Fruit fly (Drosophila melanogaster): Measurements from ENCODE around the gene Culd.

Culd gene

DNA sequence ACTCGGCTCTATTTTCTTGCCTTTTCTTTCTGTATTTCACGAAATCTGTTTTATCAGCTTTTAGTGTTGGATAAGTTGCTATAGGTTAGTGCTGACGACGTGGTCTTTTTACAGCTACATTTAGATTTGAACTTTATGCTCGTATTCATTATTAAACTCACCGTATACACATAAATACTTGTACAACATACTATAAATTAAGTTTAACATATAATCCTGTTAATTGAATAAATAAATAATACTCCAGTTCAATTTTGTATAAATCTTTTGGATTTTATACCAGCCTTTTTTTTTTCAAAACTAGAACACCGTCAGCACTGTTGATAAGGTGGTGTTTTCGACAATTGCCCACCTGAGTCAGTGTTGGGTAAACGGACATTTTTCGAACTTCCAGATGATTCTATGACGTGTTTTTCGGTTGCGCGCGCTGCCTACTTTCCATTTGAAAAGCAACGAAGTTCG lies 47.2 kb downstream of the Culd start, which contains the start of gene BI-1 (continued):
- TF ChIP-seq sim (GFP tag; IDR thresholded peaks at IDR 0.05) = no peak
- TF ChIP-seq unc-4 (GFP tag; IDR thresholded peaks at IDR 0.05; ENCODE audit: partially characterized antibody) = no peak
- TF ChIP-seq chif (GFP tag; optimal IDR thresholded peaks at IDR 0.05) = peak in 1 of 2 experiments; percentile 0
- TF ChIP-seq CG31365 (tag; optimal IDR thresholded peaks at IDR 0.05) = no peak
- no peak for TF ChIP-seq gsb (GFP tag; IDR thresholded peaks at IDR 0.05)
- TF ChIP-seq Hmx (GFP tag; optimal IDR thresholded peaks at IDR 0.05) = peak; percentile 30
- no peak for TF ChIP-seq CkIIα-i1 (GFP tag; IDR thresholded peaks at IDR 0.05)
- peak; percentile 27 for TF ChIP-seq bab2 (GFP tag; optimal IDR thresholded peaks at IDR 0.05)
- peak; percentile 29 for TF ChIP-seq maf-S (GFP tag; optimal IDR thresholded peaks at IDR 0.05)
- no peak for TF ChIP-seq CG17802 (tag; optimal IDR thresholded peaks at IDR 0.05)
- no peak for TF ChIP-seq wdn (GFP tag; IDR thresholded peaks at IDR 0.05)
- peak; percentile 84 for TF ChIP-seq CoRest (tag; optimal IDR thresholded peaks at IDR 0.05)
- TF ChIP-seq CG4707 (GFP tag; optimal IDR thresholded peaks at IDR 0.05) = no peak
- TF ChIP-seq shn (GFP tag; optimal IDR thresholded peaks at IDR 0.05) = no peak
- TF ChIP-seq HLH54F (GFP tag; optimal IDR thresholded peaks at IDR 0.05) = peak; percentile 38
- TF ChIP-seq CG15011 (GFP tag; optimal IDR thresholded peaks at IDR 0.05) = no peak
- TF ChIP-seq kah (GFP tag; optimal IDR thresholded peaks at IDR 0.05) = peak; percentile 70
- no peak for TF ChIP-seq en (GFP tag; optimal IDR thresholded peaks at IDR 0.05)
- TF ChIP-seq Hey (tag; optimal IDR thresholded peaks at IDR 0.05) = no peak
- TF ChIP-seq Kr (GFP tag; optimal IDR thresholded peaks at IDR 0.05) = no peak
- peak; percentile 94 for TF ChIP-seq Ets65A (GFP tag)
- TF ChIP-seq cg (GFP tag; optimal IDR thresholded peaks at IDR 0.05) = no peak
- peak; percentile 73 for TF ChIP-seq HmgZ (tag; optimal IDR thresholded peaks at IDR 0.05)
- no peak for TF ChIP-seq CG8281 (tag; optimal IDR thresholded peaks at IDR 0.05)
- peak; percentile 66 for TF ChIP-seq CG4820 (GFP tag; optimal IDR thresholded peaks at IDR 0.05)
- peak; percentile 63 for TF ChIP-seq CG4617 (GFP tag; optimal IDR thresholded peaks at IDR 0.05; ENCODE audit: borderline replicate concordance)
- TF ChIP-seq CG12942 (GFP tag; optimal IDR thresholded peaks at IDR 0.05) = peak; percentile 36
- no peak for TF ChIP-seq CG5180 (GFP tag; optimal IDR thresholded peaks at IDR 0.05)
- TF ChIP-seq CG11456 (GFP tag; IDR thresholded peaks at IDR 0.05) = no peak
- TF ChIP-seq lmd (GFP tag; IDR thresholded peaks at IDR 0.05) = peak; percentile 54; the same call in 1 of the 2 replicates
- TF ChIP-seq CG3838 (GFP tag; optimal IDR thresholded peaks at IDR 0.05) = no peak
- 0 out of 3 replicates have a peak, but pooled peaks have one; percentile 17 for TF ChIP-seq ci (GFP tag; IDR thresholded peaks at IDR 0.05)
- TF ChIP-seq Dek (tag; optimal IDR thresholded peaks at IDR 0.05) = peak; percentile 69
- no peak for TF ChIP-seq Dll (GFP tag; IDR thresholded peaks at IDR 0.05; ENCODE audit: partially characterized antibody)
- peak; percentile 81 for TF ChIP-seq CG18599 (GFP tag; optimal IDR thresholded peaks at IDR 0.05)
- no peak for TF ChIP-seq CG11398 (GFP tag; optimal IDR thresholded peaks at IDR 0.05)
- TF ChIP-seq Spps (tag; optimal IDR thresholded peaks at IDR 0.05) = no peak
- TF ChIP-seq CG14710 (tag; optimal IDR thresholded peaks at IDR 0.05) = peak; percentile 82
- no peak for TF ChIP-seq hb (GFP tag; IDR thresholded peaks at IDR 0.05; ENCODE audit: partially characterized antibody)
- no peak for TF ChIP-seq CG15269 (tag; optimal IDR thresholded peaks at IDR 0.05)
- TF ChIP-seq hbn (GFP tag; IDR thresholded peaks at IDR 0.05; ENCODE audit: partially characterized antibody) = 0 out of 2 replicates have a peak, but pooled peaks have one; percentile 16
- TF ChIP-seq CG5953 (GFP tag; IDR thresholded peaks at IDR 0.05) = no peak
- TF ChIP-seq gsb-n (tag; optimal IDR thresholded peaks at IDR 0.05) = no peak
- TF ChIP-seq fd3F (GFP tag; optimal IDR thresholded peaks at IDR 0.05) = peak; percentile 35
- TF ChIP-seq lab (GFP tag; optimal IDR thresholded peaks at IDR 0.05) = peak; percentile 83
- TF ChIP-seq CG13296 (GFP tag; optimal IDR thresholded peaks at IDR 0.05) = no peak
- peak; percentile 13 for TF ChIP-seq CG4854 (GFP tag; optimal IDR thresholded peaks at IDR 0.05)
- peak; percentile 75 for TF ChIP-seq nmo (GFP tag; optimal IDR thresholded peaks at IDR 0.05)
- peak; percentile 4 for TF ChIP-seq CG17568 (GFP tag; optimal IDR thresholded peaks at IDR 0.05)
- no peak for TF ChIP-seq CG16779 (GFP tag; IDR thresholded peaks at IDR 0.05)

All from whole organism, embryonic.